Worm (Caenorhabditis elegans) whole organism, L1 larva: ENCODE data around the gene K09C4.9.

Source experiments
- C04F5.9 ChIP-seq: sonication (generic microtip); optimal IDR thresholded peaks from 2 replicates; lab custom pipeline; 2016; ENCODE audit warnings: missing genetic modification characterization, missing compliant biosample characterization
- C16A3.4 ChIP-seq: fragments of 150-350 bp; optimal IDR thresholded peaks from 2 replicates; lab custom pipeline; 2014; ENCODE audit warnings: missing biosample characterization, missing genetic modification characterization
- F16B12.6 ChIP-seq: fragments of 150-350 bp; optimal IDR thresholded peaks from 2 replicates; lab custom pipeline; 2014; ENCODE audit warnings: missing biosample characterization, missing genetic modification characterization
- Y116A8C.19 ChIP-seq: sonication (generic microtip); optimal IDR thresholded peaks from 2 replicates; lab custom pipeline; 2016; ENCODE audit warnings: missing compliant biosample characterization, missing genetic modification characterization, borderline replicate concordance
- aha-1 ChIP-seq: fragments of 150-350 bp; optimal IDR thresholded peaks from 2 replicates; lab custom pipeline; 2014; ENCODE audit warnings: missing biosample characterization, missing genetic modification characterization
- aly-2 ChIP-seq: fragments of 150-350 bp; optimal IDR thresholded peaks from 2 replicates; lab custom pipeline; 2014; ENCODE audit warnings: missing biosample characterization, missing genetic modification characterization
- ama-1 ChIP-seq: fragments of 150-350 bp; optimal IDR thresholded peaks from 2 replicates; lab custom pipeline; 2014
- ceh-82 ChIP-seq, 3 experiments: fragments of 150-350 bp in 1 of 3; sonication (generic microtip) in 2 of 3; optimal IDR thresholded peaks; 2 replicates each; lab custom pipeline; 2014 to 2017; ENCODE audit warnings: missing biosample characterization in 3 of 3, missing genetic modification characterization in 3 of 3
- ceh-90 ChIP-seq: sonication (generic microtip); optimal IDR thresholded peaks from 2 replicates; lab custom pipeline; 2016; ENCODE audit warnings: missing genetic modification characterization, missing compliant biosample characterization
- dpl-1 ChIP-seq, 3 experiments: fragments of 150-350 bp in 2 of 3; sonication (generic microtip) in 1 of 3; optimal IDR thresholded peaks; 2 replicates each; lab custom pipeline; 2014 to 2017; ENCODE audit warnings: missing biosample characterization in 3 of 3, missing genetic modification characterization in 3 of 3, missing genetic modification reagents in 3 of 3
- dsc-1 ChIP-seq: sonication (generic microtip); optimal IDR thresholded peaks from 2 replicates; lab custom pipeline; 2016; ENCODE audit warnings: mild to moderate bottlenecking, missing genetic modification characterization, missing compliant biosample characterization
- efl-3 ChIP-seq: fragments of 200-800 bp; sonication (Bioruptor generic); optimal IDR thresholded peaks from 2 replicates; lab custom pipeline; 2018; ENCODE audit warnings: mild to moderate bottlenecking, missing genetic modification characterization, missing compliant biosample characterization
- egl-13 ChIP-seq: sonication (generic microtip); optimal IDR thresholded peaks from 2 replicates; lab custom pipeline; 2016; ENCODE audit warnings: missing genotype, missing genetic modification reagents, missing genetic modification characterization, missing compliant biosample characterization
- elt-2 ChIP-seq: sonication (generic microtip); optimal IDR thresholded peaks from 2 replicates; lab custom pipeline; 2016; ENCODE audit warnings: missing genetic modification characterization, mild to moderate bottlenecking, inconsistent platforms, missing compliant biosample characterization, missing genetic modification reagents
- elt-3 ChIP-seq, 6 experiments: fragments of 150-350 bp in 1 of 6; sonication (generic microtip); optimal IDR thresholded peaks; 2 replicates each; lab custom pipeline; 2017 to 2018; ENCODE audit warnings: missing biosample characterization in 6 of 6, missing genetic modification characterization in 6 of 6, inconsistent platforms in 1 of 6
- ets-5 ChIP-seq: fragments of 200-800 bp; sonication (Bioruptor generic); IDR thresholded peaks from 2 replicates; pipeline ENCODE4 v1.3.6; 2022; ENCODE audit warnings: missing genetic modification characterization, missing compliant biosample characterization
- fkh-10 ChIP-seq: sonication (generic microtip); optimal IDR thresholded peaks from 2 replicates; lab custom pipeline; 2017; ENCODE audit warnings: missing biosample characterization, missing genetic modification reagents, missing genetic modification characterization
- fkh-4 ChIP-seq: sonication (generic microtip); optimal IDR thresholded peaks from 2 replicates; lab custom pipeline; 2016; ENCODE audit warnings: missing compliant biosample characterization, missing genetic modification characterization, borderline replicate concordance
- fkh-8 ChIP-seq: sonication (generic microtip); optimal IDR thresholded peaks from 2 replicates; lab custom pipeline; 2016; ENCODE audit warnings: mild to moderate bottlenecking, missing genetic modification characterization, missing compliant biosample characterization
- fos-1 ChIP-seq: fragments of 150-350 bp; optimal IDR thresholded peaks from 2 replicates; lab custom pipeline; 2014; ENCODE audit warnings: missing biosample characterization, missing genetic modification characterization
- grh-1 ChIP-seq: fragments of 200-800 bp; sonication (Bioruptor generic); IDR thresholded peaks from 2 replicates; pipeline ENCODE4 v1.3.6; 2022; ENCODE audit warnings: missing genetic modification reagents, missing genetic modification characterization, missing compliant biosample characterization
- hlh-4 ChIP-seq: sonication (generic microtip); optimal IDR thresholded peaks from 2 replicates; lab custom pipeline; 2016; ENCODE audit warnings: mild to moderate bottlenecking, missing genetic modification characterization, missing compliant biosample characterization
- hpl-2 ChIP-seq: fragments of 150-350 bp; optimal IDR thresholded peaks from 2 replicates; lab custom pipeline; 2014; ENCODE audit warnings: missing biosample characterization, missing genetic modification reagents, missing genetic modification characterization
- irx-1 ChIP-seq: sonication (generic microtip); optimal IDR thresholded peaks from 2 replicates; lab custom pipeline; 2016; ENCODE audit warnings: missing genetic modification characterization, missing compliant biosample characterization
- isw-1 ChIP-seq: fragments of 200-800 bp; sonication (Bioruptor generic); IDR thresholded peaks from 2 replicates; pipeline ENCODE4 v1.3.6; 2022; ENCODE audit warnings: missing genetic modification characterization, missing compliant biosample characterization
- lin-13 ChIP-seq: fragments of 150-350 bp; optimal IDR thresholded peaks from 2 replicates; lab custom pipeline; 2014; ENCODE audit warnings: missing biosample characterization, missing genetic modification reagents, missing genetic modification characterization
- lin-14 ChIP-seq: fragments of 200-800 bp; sonication (Bioruptor generic); optimal IDR thresholded peaks from 2 replicates; lab custom pipeline; 2018; ENCODE audit warnings: mild to moderate bottlenecking, missing genetic modification characterization, moderate library complexity, missing compliant biosample characterization
- lin-15B ChIP-seq: fragments of 150-350 bp; sonication (generic microtip); optimal IDR thresholded peaks from 3 replicates; lab custom pipeline; 2014; ENCODE audit warnings: missing biosample characterization, missing genetic modification characterization
- lin-39 ChIP-seq: fragments of 150-350 bp; optimal IDR thresholded peaks from 2 replicates; lab custom pipeline; 2014; ENCODE audit warnings: missing biosample characterization, missing genetic modification reagents, missing genetic modification characterization
- lir-3 ChIP-seq: sonication (generic microtip); optimal IDR thresholded peaks from 2 replicates; lab custom pipeline; 2016; ENCODE audit warnings: mild to moderate bottlenecking, missing genetic modification characterization, moderate library complexity, missing compliant biosample characterization; ENCODE audit not compliant: poor library complexity
- mab-9 ChIP-seq: fragments of 200-800 bp; sonication (Bioruptor generic); IDR thresholded peaks from 2 replicates; pipeline ENCODE4 v1.3.6; 2022; ENCODE audit warnings: missing genetic modification reagents, missing genetic modification characterization, missing compliant biosample characterization
- mep-1 ChIP-seq: fragments of 150-350 bp; optimal IDR thresholded peaks from 2 replicates; lab custom pipeline; 2014; ENCODE audit warnings: missing biosample characterization, missing genetic modification characterization
- nhr-20 ChIP-seq: sonication (generic microtip); optimal IDR thresholded peaks from 2 replicates; lab custom pipeline; 2016; ENCODE audit warnings: mild to moderate bottlenecking, missing genetic modification characterization, missing compliant biosample characterization
- nhr-28 ChIP-seq: fragments of 150-350 bp; optimal IDR thresholded peaks from 2 replicates; lab custom pipeline; 2014; ENCODE audit warnings: missing biosample characterization, missing genetic modification characterization
- nhr-47 ChIP-seq: sonication (generic microtip); optimal IDR thresholded peaks from 2 replicates; lab custom pipeline; 2016; ENCODE audit warnings: mild to moderate bottlenecking, missing genetic modification characterization, moderate library complexity, missing compliant biosample characterization
- nhr-76 ChIP-seq: sonication (generic microtip); optimal IDR thresholded peaks from 2 replicates; lab custom pipeline; 2017; ENCODE audit warnings: missing biosample characterization, missing genetic modification characterization
- nhr-77 ChIP-seq: fragments of 150-350 bp; optimal IDR thresholded peaks from 2 replicates; lab custom pipeline; 2014; ENCODE audit warnings: missing biosample characterization, missing genetic modification characterization
- nhr-85 ChIP-seq: sonication (generic microtip); peaks from one replicate; lab custom pipeline; 2016; ENCODE audit warnings: missing genetic modification characterization, inconsistent platforms, missing compliant biosample characterization
- nhr-90 ChIP-seq: sonication (generic microtip); optimal IDR thresholded peaks from 2 replicates; lab custom pipeline; 2016; ENCODE audit warnings: mild to moderate bottlenecking, missing genetic modification characterization, missing compliant biosample characterization; ENCODE audit not compliant: poor library complexity
- pag-3 ChIP-seq: sonication (generic microtip); optimal IDR thresholded peaks from 2 replicates; lab custom pipeline; 2017; ENCODE audit warnings: missing genetic modification characterization, mild to moderate bottlenecking, missing compliant biosample characterization, antibody characterized with exemption, borderline replicate concordance; ENCODE audit not compliant: insufficient read depth
- rnt-1 ChIP-seq: sonication (generic microtip); optimal IDR thresholded peaks from 2 replicates; lab custom pipeline; 2016; ENCODE audit warnings: mild to moderate bottlenecking, missing genetic modification characterization, moderate library complexity, missing compliant biosample characterization
- skn-1 ChIP-seq: fragments of 150-350 bp; optimal IDR thresholded peaks from 2 replicates; lab custom pipeline; 2014; ENCODE audit warnings: missing biosample characterization, missing genetic modification characterization
- sptf-1 ChIP-seq: fragments of 150-350 bp; optimal IDR thresholded peaks from 2 replicates; lab custom pipeline; 2014; ENCODE audit warnings: missing biosample characterization, missing genetic modification characterization
- sup-37 ChIP-seq: fragments of 200-800 bp; sonication (Bioruptor generic); optimal IDR thresholded peaks from 2 replicates; lab custom pipeline; 2018; ENCODE audit warnings: mild to moderate bottlenecking, missing genetic modification characterization, missing compliant biosample characterization
- tbx-2 ChIP-seq: sonication (generic microtip); optimal IDR thresholded peaks from 2 replicates; lab custom pipeline; 2016; ENCODE audit warnings: missing genetic modification characterization, missing compliant biosample characterization
- tlp-1 ChIP-seq: fragments of 150-350 bp; optimal IDR thresholded peaks from 2 replicates; lab custom pipeline; 2014; ENCODE audit warnings: missing biosample characterization, missing genetic modification characterization
- unc-130 ChIP-seq: fragments of 150-350 bp; optimal IDR thresholded peaks from 2 replicates; lab custom pipeline; 2017; ENCODE audit warnings: missing biosample characterization, missing genetic modification characterization, inconsistent platforms
- unc-86 ChIP-seq: sonication (generic microtip); optimal IDR thresholded peaks from 2 replicates; lab custom pipeline; 2016; ENCODE audit warnings: missing genetic modification characterization, missing compliant biosample characterization
- unc-98 ChIP-seq: fragments of 200-800 bp; sonication (Bioruptor generic); IDR thresholded peaks from 2 replicates; pipeline ENCODE4 v1.3.6; 2022; ENCODE audit warnings: missing genetic modification characterization, missing compliant biosample characterization
- xbp-1 ChIP-seq: sonication (generic microtip); optimal IDR thresholded peaks from 2 replicates; lab custom pipeline; 2016; ENCODE audit warnings: missing genetic modification characterization, missing compliant biosample characterization
- zip-4 ChIP-seq: fragments of 200-800 bp; sonication (Bioruptor generic); optimal IDR thresholded peaks from 2 replicates; lab custom pipeline; 2018; ENCODE audit warnings: mild to moderate bottlenecking, missing genetic modification characterization, moderate library complexity, missing compliant biosample characterization
- ztf-11 ChIP-seq, 2 experiments: sonication (generic microtip); optimal IDR thresholded peaks; 2 replicates each; lab custom pipeline; 2016 to 2017; ENCODE audit warnings: missing genetic modification characterization in 2 of 2, missing biosample characterization in 1 of 2, missing compliant biosample characterization in 1 of 2

K09C4.9 gene

DNA sequence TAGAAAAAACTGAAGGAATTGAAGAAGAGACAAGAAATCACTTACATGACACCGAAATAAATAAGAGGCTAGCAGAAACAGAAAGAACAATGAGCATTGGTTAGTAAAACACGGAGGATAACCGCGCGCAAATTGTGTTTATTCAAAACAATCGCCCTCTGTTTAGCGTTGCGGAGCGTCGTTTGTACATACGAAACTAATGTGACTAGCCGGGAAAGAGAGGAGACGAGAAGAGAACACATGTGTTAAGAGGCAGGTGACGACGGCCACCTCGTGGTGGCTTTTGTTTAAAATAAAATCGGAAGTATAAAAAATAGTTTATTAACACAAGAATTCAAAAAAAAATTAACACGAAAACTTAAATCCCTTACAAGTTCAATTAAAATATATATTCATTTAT lies 25.8 kb downstream of the K09C4.9 start, which contains the start of gene F40F4.7 (continued):
- peak; percentile 27 for TF ChIP-seq fkh-8
- TF ChIP-seq rnt-1 = peak; percentile 70
- TF ChIP-seq zip-4 (GFP tag; lab: Kevin White, UChicago) = no peak
- TF ChIP-seq hpl-2 (GFP tag; lab: Kevin White, UChicago) = no peak
- TF ChIP-seq nhr-76 (tag; lab: Kevin White, UChicago) = no peak
- TF ChIP-seq lin-15B (tag; lab: Kevin White, UChicago) = no peak
- no peak for TF ChIP-seq egl-13
- TF ChIP-seq hlh-4 (tag; lab: Kevin White, UChicago) = no peak
- no peak for TF ChIP-seq ztf-11 (tag; optimal IDR thresholded peaks at IDR 0.05; lab: Kevin White, UChicago)
- peak; percentile 47 for TF ChIP-seq lin-13 (GFP tag; lab: Kevin White, UChicago)
- TF ChIP-seq C16A3.4 (tag; lab: Kevin White, UChicago) = peak; percentile 65
- no peak for TF ChIP-seq Y116A8C.19 (tag; lab: Kevin White, UChicago)
- TF ChIP-seq fkh-10 (GFP tag; lab: Kevin White, UChicago) = no peak
- no peak for TF ChIP-seq ets-5
- TF ChIP-seq dpl-1 (GFP tag; optimal IDR thresholded peaks at IDR 0.05; lab: Kevin White, UChicago) = peak in 2 of 3 experiments; percentile 61 to 71
- peak; percentile 5 for TF ChIP-seq elt-2 (tag; lab: Kevin White, UChicago)
- no peak for TF ChIP-seq grh-1 (GFP tag; lab: Robert Waterston, UW)
- peak in 1 of 3 experiments; percentile 31 for TF ChIP-seq ceh-82 (tag; optimal IDR thresholded peaks at IDR 0.05; lab: Kevin White, UChicago)
- no peak for TF ChIP-seq pag-3 (tag; lab: Kevin White, UChicago)
- TF ChIP-seq nhr-28 (tag; lab: Kevin White, UChicago) = no peak
- TF ChIP-seq nhr-77 (tag; lab: Kevin White, UChicago) = no peak
- no peak for TF ChIP-seq tlp-1 (tag; lab: Kevin White, UChicago)
- peak in 2 of 6 experiments; percentile 32 to 59 for TF ChIP-seq elt-3 (tag; optimal IDR thresholded peaks at IDR 0.05; lab: Kevin White, UChicago)
- TF ChIP-seq irx-1 (tag; lab: Kevin White, UChicago) = peak; percentile 45
- TF ChIP-seq dsc-1 (tag; lab: Kevin White, UChicago) = peak; percentile 61
- no peak for TF ChIP-seq unc-86 (tag; lab: Kevin White, UChicago)
- peak; percentile 66 for TF ChIP-seq unc-130 (tag; lab: Kevin White, UChicago)
- TF ChIP-seq aly-2 (tag; lab: Kevin White, UChicago) = no peak
- TF ChIP-seq nhr-20 = peak; percentile 83
- no peak for TF ChIP-seq lin-39
- no peak for TF ChIP-seq C04F5.9 (tag; lab: Kevin White, UChicago)
- TF ChIP-seq fos-1 (tag; lab: Kevin White, UChicago) = no peak
- TF ChIP-seq sup-37 = no peak
- peak; percentile 93 for TF ChIP-seq lin-14 (GFP tag; lab: Kevin White, UChicago)
- no peak for TF ChIP-seq unc-98 (GFP tag; lab: Robert Waterston, UW)
- TF ChIP-seq tbx-2 = no peak
- peak; percentile 23 for TF ChIP-seq nhr-90 (tag; lab: Kevin White, UChicago)
- TF ChIP-seq xbp-1 = peak; percentile 35
- peak; percentile 43 for TF ChIP-seq skn-1 (tag; lab: Kevin White, UChicago)
- peak; percentile 59 for TF ChIP-seq nhr-85 (tag; lab: Kevin White, UChicago)
- no peak for TF ChIP-seq ama-1 (lab: Kevin White, UChicago)
- no peak for TF ChIP-seq sptf-1
- TF ChIP-seq nhr-47 (tag; lab: Kevin White, UChicago) = peak; percentile 60
- TF ChIP-seq efl-3 (GFP tag; lab: Kevin White, UChicago) = no peak
- TF ChIP-seq ceh-90 (tag; lab: Kevin White, UChicago) = no peak
- TF ChIP-seq F16B12.6 = peak; percentile 15
- no peak for TF ChIP-seq isw-1 (GFP tag; lab: Robert Waterston, UW)
- no peak for TF ChIP-seq mab-9 (GFP tag; lab: Robert Waterston, UW)
- TF ChIP-seq mep-1 (tag; lab: Kevin White, UChicago) = no peak
- no peak for TF ChIP-seq aha-1 (tag; lab: Kevin White, UChicago)
- no peak for TF ChIP-seq lir-3 (tag; lab: Kevin White, UChicago)
- TF ChIP-seq fkh-4 (tag; lab: Kevin White, UChicago) = no peak
